Worm (Caenorhabditis elegans) whole organism, late embryonic: ENCODE data around the gene F15A4.2.

Source experiments
- C08G9.2 ChIP-seq: sonication (generic microtip); optimal IDR thresholded peaks from 2 replicates; lab custom pipeline; 2016; ENCODE audit warnings: mild to moderate bottlenecking, missing genetic modification characterization, moderate library complexity, missing compliant biosample characterization
- K02D7.2 ChIP-seq: sonication (generic microtip); optimal IDR thresholded peaks from 2 replicates; lab custom pipeline; 2017; ENCODE audit warnings: mild to moderate bottlenecking, missing genetic modification characterization, missing compliant biosample characterization
- K09A11.1 ChIP-seq: sonication (generic microtip); optimal IDR thresholded peaks from 2 replicates; lab custom pipeline; 2017; ENCODE audit warnings: antibody characterized with exemption, mild to moderate bottlenecking, missing genetic modification characterization, missing compliant biosample characterization; ENCODE audit not compliant: insufficient read depth
- T23F11.4 ChIP-seq: fragments of 200-800 bp; sonication (Bioruptor generic); optimal IDR thresholded peaks from 2 replicates; lab custom pipeline; 2018; ENCODE audit warnings: mild to moderate bottlenecking, missing genetic modification characterization, missing compliant biosample characterization
- Y22D7AL.16 ChIP-seq: sonication (generic microtip); optimal IDR thresholded peaks from 2 replicates; lab custom pipeline; 2016; ENCODE audit warnings: missing genetic modification characterization, missing compliant biosample characterization
- ama-1 ChIP-seq: fragments of 150-350 bp; optimal IDR thresholded peaks from 2 replicates; lab custom pipeline; 2014
- ceh-14 ChIP-seq: sonication (generic microtip); optimal IDR thresholded peaks from 2 replicates; lab custom pipeline; 2016; ENCODE audit warnings: missing genotype, missing genetic modification characterization, missing compliant biosample characterization
- ceh-2 ChIP-seq: sonication (generic microtip); optimal IDR thresholded peaks from 2 replicates; lab custom pipeline; 2016; ENCODE audit warnings: missing genotype, missing genetic modification characterization, missing compliant biosample characterization
- ceh-22 ChIP-seq: sonication (generic microtip); optimal IDR thresholded peaks from 2 replicates; lab custom pipeline; 2017; ENCODE audit warnings: missing biosample characterization, missing genetic modification characterization
- ceh-24 ChIP-seq: sonication (generic microtip); optimal IDR thresholded peaks from 2 replicates; lab custom pipeline; 2016; ENCODE audit warnings: mild to moderate bottlenecking, missing genetic modification characterization, missing compliant biosample characterization
- ceh-30 ChIP-seq: fragments of 150-350 bp; optimal IDR thresholded peaks from 2 replicates; lab custom pipeline; 2014; ENCODE audit warnings: missing biosample characterization, missing genetic modification characterization
- ceh-31 ChIP-seq: sonication (generic microtip); optimal IDR thresholded peaks from 2 replicates; lab custom pipeline; 2016; ENCODE audit warnings: missing genetic modification characterization, missing compliant biosample characterization
- ceh-34 ChIP-seq: sonication (generic microtip); optimal IDR thresholded peaks from 2 replicates; lab custom pipeline; 2016; ENCODE audit warnings: mild to moderate bottlenecking, missing genetic modification characterization, missing compliant biosample characterization
- ceh-9 ChIP-seq: sonication (generic microtip); optimal IDR thresholded peaks from 2 replicates; lab custom pipeline; 2016; ENCODE audit warnings: mild to moderate bottlenecking, missing genetic modification characterization, inconsistent platforms, missing compliant biosample characterization
- che-1 ChIP-seq: sonication (generic microtip); optimal IDR thresholded peaks from 2 replicates; lab custom pipeline; 2016; ENCODE audit warnings: mild to moderate bottlenecking, missing genetic modification characterization, missing compliant biosample characterization
- elt-2 ChIP-seq: sonication (generic microtip); optimal IDR thresholded peaks from 2 replicates; lab custom pipeline; 2016; ENCODE audit warnings: missing genetic modification reagents, missing genetic modification characterization, missing compliant biosample characterization
- elt-4 ChIP-seq: sonication (generic microtip); optimal IDR thresholded peaks from 2 replicates; lab custom pipeline; 2016; ENCODE audit warnings: missing genetic modification characterization, missing compliant biosample characterization
- fkh-10 ChIP-seq: fragments of 150-350 bp; optimal IDR thresholded peaks from 2 replicates; lab custom pipeline; 2014; ENCODE audit warnings: missing biosample characterization, missing genetic modification reagents, missing genetic modification characterization
- gmeb-2 ChIP-seq: sonication (generic microtip); optimal IDR thresholded peaks from 2 replicates; lab custom pipeline; 2016; ENCODE audit warnings: missing genetic modification characterization, inconsistent platforms, missing compliant biosample characterization
- hlh-30 ChIP-seq: sonication (generic microtip); optimal IDR thresholded peaks from 2 replicates; lab custom pipeline; 2017; ENCODE audit warnings: antibody characterized with exemption, missing genetic modification characterization, missing compliant biosample characterization; ENCODE audit not compliant: insufficient read depth
- lin-11 ChIP-seq: fragments of 200-800 bp; sonication (Bioruptor generic); optimal IDR thresholded peaks from 2 replicates; lab custom pipeline; 2018; ENCODE audit warnings: mild to moderate bottlenecking, missing genetic modification characterization, missing compliant biosample characterization
- madf-2 ChIP-seq: sonication (generic microtip); optimal IDR thresholded peaks from 2 replicates; lab custom pipeline; 2017; ENCODE audit warnings: missing genetic modification characterization, missing compliant biosample characterization
- mec-3 ChIP-seq: sonication (generic microtip); optimal IDR thresholded peaks from 2 replicates; lab custom pipeline; 2016; ENCODE audit warnings: borderline replicate concordance, missing genetic modification characterization, missing compliant biosample characterization
- nfya-1 ChIP-seq: sonication (generic microtip); optimal IDR thresholded peaks from 2 replicates; lab custom pipeline; 2017; ENCODE audit warnings: missing genetic modification characterization, mild to moderate bottlenecking, missing compliant biosample characterization, antibody characterized with exemption, moderate library complexity
- nhr-11 ChIP-seq: fragments of 150-350 bp; optimal IDR thresholded peaks from 2 replicates; lab custom pipeline; 2014; ENCODE audit warnings: missing biosample characterization, missing genetic modification characterization
- odd-2 ChIP-seq: sonication (generic microtip); optimal IDR thresholded peaks from 2 replicates; lab custom pipeline; 2017; ENCODE audit warnings: antibody characterized with exemption, mild to moderate bottlenecking, missing genetic modification characterization, missing compliant biosample characterization
- pat-9 ChIP-seq: fragments of 200-800 bp; sonication (Bioruptor generic); optimal IDR thresholded peaks from 2 replicates; lab custom pipeline; 2018; ENCODE audit warnings: mild to moderate bottlenecking, missing genetic modification characterization, moderate library complexity, missing compliant biosample characterization
- pha-2 ChIP-seq: sonication (generic microtip); optimal IDR thresholded peaks from 2 replicates; lab custom pipeline; 2017; ENCODE audit warnings: mild to moderate bottlenecking, missing genetic modification characterization, missing compliant biosample characterization
- pros-1 ChIP-seq: fragments of 150-350 bp; optimal IDR thresholded peaks from 2 replicates; lab custom pipeline; 2014; ENCODE audit warnings: missing biosample characterization, missing genetic modification reagents, missing genetic modification characterization
- rnt-1 ChIP-seq: sonication (generic microtip); optimal IDR thresholded peaks from 2 replicates; lab custom pipeline; 2016; ENCODE audit warnings: missing genetic modification characterization, missing compliant biosample characterization
- sdc-2 ChIP-seq: sonication (generic microtip); optimal IDR thresholded peaks from 2 replicates; lab custom pipeline; 2016; ENCODE audit warnings: missing genotype, missing genetic modification characterization, missing compliant biosample characterization
- sox-4 ChIP-seq: sonication (generic microtip); optimal IDR thresholded peaks from 2 replicates; lab custom pipeline; 2017; ENCODE audit warnings: mild to moderate bottlenecking, missing genetic modification characterization, inconsistent platforms, missing compliant biosample characterization
- syd-9 ChIP-seq: sonication (generic microtip); optimal IDR thresholded peaks from 2 replicates; lab custom pipeline; 2016; ENCODE audit warnings: mild to moderate bottlenecking, missing genetic modification characterization, moderate library complexity, missing compliant biosample characterization
- ttx-3 ChIP-seq: sonication (generic microtip); optimal IDR thresholded peaks from 2 replicates; lab custom pipeline; 2016; ENCODE audit warnings: missing genetic modification reagents, missing genetic modification characterization, missing compliant biosample characterization
- unc-3 ChIP-seq, 2 experiments: fragments of 200-800 bp in 1 of 2; sonication (Bioruptor generic) in 1 of 2; sonication (generic microtip) in 1 of 2; conservative IDR thresholded peaks in 1 of 2; optimal IDR thresholded peaks in 1 of 2; 2 replicates each; pipeline versions ENCODE4 v1.3.6 to Lab custom; 2016 to 2022; ENCODE audit warnings: missing compliant biosample characterization in 2 of 2, missing genetic modification characterization in 2 of 2, missing genetic modification reagents in 1 of 2
- unc-42 ChIP-seq: sonication (generic microtip); optimal IDR thresholded peaks from 2 replicates; lab custom pipeline; 2016; ENCODE audit warnings: missing genotype, missing genetic modification characterization, missing compliant biosample characterization
- unc-55 ChIP-seq: sonication (generic microtip); optimal IDR thresholded peaks from 2 replicates; lab custom pipeline; 2017; ENCODE audit warnings: missing biosample characterization, missing genetic modification reagents, missing genetic modification characterization

Gene F15A4.2

DNA sequence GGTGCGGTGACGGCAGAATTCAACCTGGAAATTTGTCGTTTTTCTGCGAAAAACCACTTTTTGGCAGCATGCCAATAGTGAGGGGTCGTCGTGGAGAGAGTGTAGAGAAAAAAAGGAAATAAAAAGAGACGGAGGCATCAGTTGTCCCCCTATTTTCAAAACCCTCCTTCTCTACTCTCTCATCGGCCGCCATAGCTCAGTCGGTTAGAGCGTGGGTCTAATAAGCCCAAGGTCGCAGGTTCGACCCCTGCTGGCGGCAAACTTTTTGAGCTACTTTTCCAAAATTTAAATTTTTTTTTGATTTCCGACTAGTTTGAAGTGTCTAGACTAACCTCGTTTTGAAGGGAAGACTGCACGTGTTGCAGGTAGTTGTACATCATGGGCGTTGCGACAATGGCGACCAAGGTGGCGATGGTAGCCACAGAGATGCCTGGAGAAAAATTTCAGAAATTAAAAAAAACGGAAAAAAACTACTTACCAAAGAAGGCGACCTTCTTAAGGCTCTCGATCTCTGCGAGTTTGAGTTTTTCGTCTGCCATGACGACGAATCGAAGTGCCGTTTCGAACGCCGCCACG, 32.3 kb downstream of the F15A4.2 start, which contains the start of gene col-85 (continued):
- peak; percentile 94 for TF ChIP-seq unc-3 (GFP tag; conservative IDR thresholded peaks at IDR 0.05; lab: Robert Waterston, UW)
- peak; percentile 94 for TF ChIP-seq unc-3 (tag; optimal IDR thresholded peaks at IDR 0.05; lab: Kevin White, UChicago)
- TF ChIP-seq unc-55 (GFP tag; lab: Kevin White, UChicago): no peak
- peak; percentile 88 for TF ChIP-seq K09A11.1 (tag; lab: Kevin White, UChicago)
- TF ChIP-seq pros-1 (tag; lab: Kevin White, UChicago): no peak
- TF ChIP-seq pat-9 (tag; lab: Kevin White, UChicago): peak; percentile 94
- no peak for TF ChIP-seq ama-1
- TF ChIP-seq ceh-31: peak; percentile 86
- TF ChIP-seq elt-2 (tag; lab: Kevin White, UChicago): peak; percentile 96
- no peak for TF ChIP-seq nhr-11
- TF ChIP-seq pha-2 (tag; lab: Kevin White, UChicago): peak; percentile 94
- peak; percentile 98 for TF ChIP-seq gmeb-2
- TF ChIP-seq madf-2 (tag; lab: Kevin White, UChicago): peak; percentile 93
- peak; percentile 93 for TF ChIP-seq che-1 (tag; lab: Kevin White, UChicago)
- TF ChIP-seq ceh-22: no peak
- peak; percentile 84 for TF ChIP-seq nfya-1 (tag; lab: Kevin White, UChicago)
- TF ChIP-seq syd-9 (tag; lab: Kevin White, UChicago): peak; percentile 93
- peak; percentile 79 for TF ChIP-seq odd-2 (tag; lab: Kevin White, UChicago)
- peak; percentile 90 for TF ChIP-seq ceh-24
- TF ChIP-seq ceh-9 (tag; lab: Kevin White, UChicago): peak; percentile 93

- TF ChIP-seq elt-4 (tag; lab: Kevin White, UChicago) (no peak), rnt-1 (tag; lab: Kevin White, UChicago) (no peak), T23F11.4 (GFP tag; lab: Kevin White, UChicago) (no peak), lin-11 (tag; lab: Kevin White, UChicago) (no peak)
Measured at ce11 chrII:12496981-12497380, 34.6 kb downstream of the F15A4.2 start, which contains the start of gene T21B4.3. TSS of gene T21B4.3 (minus strand) at chrII:12497081.

ce11 chrII:12499969-12500368, 37.6 kb downstream of the F15A4.2 start:
- TF ChIP-seq unc-42 (tag; lab: Kevin White, UChicago) (peak; percentile 92), syd-9 (tag; lab: Kevin White, UChicago) (no peak)

ce11 chrII:12502784-12503183, 40.4 kb downstream of the F15A4.2 start, which contains the start of gene ador-1:
TSS of gene ador-1 (minus strand) at chrII:12502884.
- TF ChIP-seq ceh-2 (tag; lab: Kevin White, UChicago): no peak
- no peak for TF ChIP-seq sox-4 (tag; lab: Kevin White, UChicago)
- TF ChIP-seq mec-3 (tag; lab: Kevin White, UChicago): no peak
- TF ChIP-seq sdc-2 (tag; lab: Kevin White, UChicago): no peak
- no peak for TF ChIP-seq fkh-10 (GFP tag; lab: Kevin White, UChicago)
- TF ChIP-seq K02D7.2 (tag; lab: Kevin White, UChicago): no peak
- no peak for TF ChIP-seq ceh-34 (tag; lab: Kevin White, UChicago)
- no peak for TF ChIP-seq K09A11.1 (tag; lab: Kevin White, UChicago)
- no peak for TF ChIP-seq C08G9.2
- no peak for TF ChIP-seq Y22D7AL.16
- no peak for TF ChIP-seq syd-9 (tag; lab: Kevin White, UChicago)
- no peak for TF ChIP-seq ceh-30 (tag; lab: Kevin White, UChicago)
- no peak for TF ChIP-seq ttx-3
- TF ChIP-seq hlh-30 (tag; lab: Kevin White, UChicago): no peak
- TF ChIP-seq ceh-14 (tag; lab: Kevin White, UChicago): no peak
